Fruit fly (Drosophila melanogaster): ENCODE measurements around the gene Elys.
A peak's percentile ranks its signal among the peaks of the same experiment; 100 is the strongest.

Elys gene

dm6 chrX:19666991-19667409 lies 14.9 kb downstream of the Elys start, which contains the start of gene Zw:
TSS of gene Zw (plus strand) at chrX:19667252.
- TF ChIP-seq CoRest (tag; optimal IDR thresholded peaks at IDR 0.05) (peak; percentile 43), Lhr (GFP tag; optimal IDR thresholded peaks at IDR 0.05) (no peak), CG15011 (GFP tag; optimal IDR thresholded peaks at IDR 0.05) (no peak), aop (GFP tag; IDR thresholded peaks at IDR 0.05) (no peak), CG12236 (GFP tag; optimal IDR thresholded peaks at IDR 0.05) (no peak), CG17385 (GFP tag; optimal IDR thresholded peaks at IDR 0.05) (no peak), CG14667 (GFP tag; IDR thresholded peaks at IDR 0.05) (peak; percentile 62), wdn (GFP tag; IDR thresholded peaks at IDR 0.05) (0 out of 2 replicates have a peak, but pooled peaks have one; percentile 28), tio (GFP tag; optimal IDR thresholded peaks at IDR 0.05) (no peak), HmgZ (tag; optimal IDR thresholded peaks at IDR 0.05) (peak; percentile 62), crp (GFP tag; optimal IDR thresholded peaks at IDR 0.05) (peak in 1 of 2 experiments; percentile 70), yki (optimal IDR thresholded peaks at IDR 0.05) (no peak), CG8924 (tag; optimal IDR thresholded peaks at IDR 0.05) (peak; percentile 1), p53 (GFP tag; optimal IDR thresholded peaks at IDR 0.05) (no peak), Atf3 (GFP tag; optimal IDR thresholded peaks at IDR 0.05) (peak; percentile 6), vvl (GFP tag; IDR thresholded peaks at IDR 0.05) (peak; percentile 84), CG30431 (GFP tag; optimal IDR thresholded peaks at IDR 0.05) (peak; percentile 47), CG2116 (GFP tag; optimal IDR thresholded peaks at IDR 0.05) (no peak), eve (GFP tag; optimal IDR thresholded peaks at IDR 0.05) (no peak), CG1647 (GFP tag; optimal IDR thresholded peaks at IDR 0.05) (peak; percentile 11), bcd (GFP tag; optimal IDR thresholded peaks at IDR 0.05) (peak; percentile 47), Hr3 (GFP tag; optimal IDR thresholded peaks at IDR 0.05) (peak; percentile 25), CG7987 (GFP tag; optimal IDR thresholded peaks at IDR 0.05) (no peak), zf30C (GFP tag; optimal IDR thresholded peaks at IDR 0.05) (no peak), odd (GFP tag; optimal IDR thresholded peaks at IDR 0.05) (no peak), CG33557 (GFP tag; optimal IDR thresholded peaks at IDR 0.05) (peak; percentile 29), CG6683 (GFP tag; optimal IDR thresholded peaks at IDR 0.05) (no peak), Rfx (GFP tag; IDR thresholded peaks at IDR 0.05) (peak; percentile 87), CG10431 (GFP tag; optimal IDR thresholded peaks at IDR 0.05) (no peak), Nf-YB (GFP tag; optimal IDR thresholded peaks at IDR 0.05) (no peak), otp (GFP tag; IDR thresholded peaks at IDR 0.05) (0 out of 3 replicates have a peak, but pooled peaks have one; percentile 40), CG4854 (GFP tag; optimal IDR thresholded peaks at IDR 0.05) (no peak), insv (GFP tag; optimal IDR thresholded peaks at IDR 0.05) (no peak), ham (GFP tag; IDR thresholded peaks at IDR 0.05) (no peak), CG13894 (tag; optimal IDR thresholded peaks at IDR 0.05) (no peak), hkb (optimal IDR thresholded peaks at IDR 0.05) (no peak), hkb (GFP tag; IDR thresholded peaks at IDR 0.05) (peak; percentile 27; the same call in 1 of the 2 replicates), Myb (GFP tag; optimal IDR thresholded peaks at IDR 0.05) (no peak), CG18011 (GFP tag; optimal IDR thresholded peaks at IDR 0.05) (no peak), CHES-1-like (GFP tag; optimal IDR thresholded peaks at IDR 0.05) (no peak), CG6689 (GFP tag; IDR thresholded peaks at IDR 0.05) (peak; percentile 49; the same call in 1 of the 2 replicates), grn (GFP tag; optimal IDR thresholded peaks at IDR 0.05) (no peak), dmrt99B (tag; optimal IDR thresholded peaks at IDR 0.05) (peak; percentile 40), trh (GFP tag; optimal IDR thresholded peaks at IDR 0.05) (no peak), peb (GFP tag; IDR thresholded peaks at IDR 0.05) (no peak), CG12942 (GFP tag; optimal IDR thresholded peaks at IDR 0.05) (no peak), Hmr (GFP tag; optimal IDR thresholded peaks at IDR 0.05) (peak; percentile 27), CG15696 (tag; optimal IDR thresholded peaks at IDR 0.05) (peak; percentile 51), Sry-β (GFP tag; optimal IDR thresholded peaks at IDR 0.05) (no peak), Asciz (GFP tag; optimal IDR thresholded peaks at IDR 0.05) (no peak), nmo (GFP tag; optimal IDR thresholded peaks at IDR 0.05) (peak; percentile 46)

Data from whole organism, embryonic.